Fruit fly (Drosophila melanogaster): ENCODE measurements around the gene CG43077.
A peak's percentile ranks its signal among the peaks of the same experiment; 100 is the strongest.

Gene CG43077

DNA sequence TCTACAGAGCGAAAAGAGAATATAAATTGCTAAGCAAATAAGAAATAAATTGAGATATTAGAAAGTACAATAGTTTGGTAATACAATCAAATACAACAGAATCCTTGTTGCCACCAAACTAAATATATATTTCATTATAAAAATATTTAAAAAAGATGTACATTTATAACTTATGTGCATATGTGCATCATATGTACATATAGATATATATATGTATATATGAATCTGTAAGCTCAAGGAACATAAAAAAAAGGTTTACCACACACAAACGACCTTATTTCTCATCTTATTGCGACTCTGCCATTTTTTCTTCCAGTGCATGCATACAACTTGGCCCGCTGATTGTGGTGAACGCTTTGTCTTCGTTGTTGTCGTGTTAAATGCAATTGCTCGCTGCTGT lies 45.0 kb upstream of the CG43077 start (continued):
- TF ChIP-seq lz (GFP tag; optimal IDR thresholded peaks at IDR 0.05) (peak; percentile 39), CG8319 (GFP tag; optimal IDR thresholded peaks at IDR 0.05) (peak; percentile 33), CG11762 (GFP tag; optimal IDR thresholded peaks at IDR 0.05; ENCODE audit: insufficient read depth) (peak; percentile 49), Blimp-1 (GFP tag; optimal IDR thresholded peaks at IDR 0.05) (peak; percentile 1), topi (GFP tag; optimal IDR thresholded peaks at IDR 0.05) (peak; percentile 44), esn (GFP tag; optimal IDR thresholded peaks at IDR 0.05) (peak; percentile 71), CG6792 (GFP tag; optimal IDR thresholded peaks at IDR 0.05) (peak; percentile 79), CG31627 (GFP tag; optimal IDR thresholded peaks at IDR 0.05) (peak; percentile 15), CG11902 (GFP tag; optimal IDR thresholded peaks at IDR 0.05) (peak; percentile 48), pdm3 (GFP tag; optimal IDR thresholded peaks at IDR 0.05) (peak; percentile 50), CG8119 (GFP tag; IDR thresholded peaks at IDR 0.05) (peak; percentile 87), CG11294 (GFP tag; IDR thresholded peaks at IDR 0.05) (0 out of 2 replicates have a peak, but pooled peaks have one; percentile 36)

DNA sequence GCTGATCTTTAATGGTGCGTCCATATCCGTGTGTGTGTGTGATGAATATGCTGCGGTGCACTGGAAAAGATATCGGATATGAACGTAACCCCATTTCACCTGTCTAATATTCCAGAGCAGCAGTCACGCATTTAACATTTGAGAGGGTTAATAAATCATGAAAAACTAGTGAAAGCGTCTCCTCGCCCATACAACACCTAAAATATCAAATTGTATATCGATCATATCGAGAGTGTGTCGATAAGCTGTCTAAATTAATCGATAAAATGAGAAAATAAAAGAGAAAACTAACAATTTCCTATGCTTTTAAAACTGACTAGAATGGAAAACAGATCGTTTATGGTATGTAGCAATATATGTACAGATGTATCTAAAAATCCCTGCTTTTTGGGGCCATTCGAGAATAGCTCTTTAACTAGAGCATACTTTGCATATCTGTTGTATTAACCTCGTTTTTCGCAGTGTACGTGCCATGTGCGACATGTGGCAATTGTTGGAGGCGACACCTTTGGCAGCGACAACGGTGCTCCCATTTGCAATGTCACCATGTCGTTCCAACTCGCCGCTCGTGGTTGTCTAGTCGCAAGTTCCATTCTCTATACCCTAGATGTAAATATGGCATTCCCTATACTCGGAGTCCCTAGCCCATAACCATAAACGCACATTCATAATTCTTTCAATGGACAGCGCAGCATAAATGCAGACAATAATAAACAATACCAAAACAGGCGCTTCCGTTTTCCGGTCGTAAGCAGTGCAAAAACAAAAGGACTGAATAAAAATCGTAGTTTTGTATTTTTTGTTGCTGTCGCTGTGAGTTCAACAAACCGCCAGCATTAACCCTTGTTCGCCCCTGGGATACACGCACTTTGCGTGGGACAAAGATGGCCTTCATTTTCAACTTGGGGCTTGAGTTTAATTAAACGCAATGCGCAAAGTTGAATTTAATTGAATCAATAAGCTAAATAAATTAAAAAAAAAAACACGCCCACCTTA lies 43.9 kb upstream of the CG43077 start:
- no peak for TF ChIP-seq Sox102F (GFP tag; optimal IDR thresholded peaks at IDR 0.05)
- TF ChIP-seq Sox14 (GFP tag; optimal IDR thresholded peaks at IDR 0.05), result no peak
- peak; percentile 31 for TF ChIP-seq Hr39 (GFP tag; optimal IDR thresholded peaks at IDR 0.05)
- TF ChIP-seq CG6163 (GFP tag; IDR thresholded peaks at IDR 0.05), result peak; percentile 37; the same call in 1 of the 3 replicates
- no peak for TF ChIP-seq CG34406 (GFP tag; optimal IDR thresholded peaks at IDR 0.05)
- peak; percentile 43 for TF ChIP-seq topi (GFP tag; optimal IDR thresholded peaks at IDR 0.05)
- peak; percentile 48 for TF ChIP-seq CG6808 (GFP tag; optimal IDR thresholded peaks at IDR 0.05)
- peak; percentile 42 for TF ChIP-seq OdsH (GFP tag; optimal IDR thresholded peaks at IDR 0.05)
- peak; percentile 19 for TF ChIP-seq CG11902 (GFP tag; optimal IDR thresholded peaks at IDR 0.05)
- peak; percentile 50 for TF ChIP-seq fd59A (GFP tag; optimal IDR thresholded peaks at IDR 0.05)
- peak; percentile 64 for TF ChIP-seq Eip78C (GFP tag)
- TF ChIP-seq CG3032 (tag; optimal IDR thresholded peaks at IDR 0.05), result peak; percentile 40
- no peak for TF ChIP-seq Gug (GFP tag; IDR thresholded peaks at IDR 0.05)
- TF ChIP-seq CG8632 (GFP tag; optimal IDR thresholded peaks at IDR 0.05), result no peak
- TF ChIP-seq CG6792 (GFP tag; optimal IDR thresholded peaks at IDR 0.05), result peak; percentile 8
- TF ChIP-seq CG8319 (GFP tag; optimal IDR thresholded peaks at IDR 0.05), result no peak
- TF ChIP-seq net (GFP tag; optimal IDR thresholded peaks at IDR 0.05), result peak; percentile 40
- TF ChIP-seq ss (GFP tag; optimal IDR thresholded peaks at IDR 0.05), result peak in 1 of 2 experiments; percentile 15
- peak; percentile 47 for TF ChIP-seq Hr4 (GFP tag; optimal IDR thresholded peaks at IDR 0.05)
- TF ChIP-seq esn (GFP tag; optimal IDR thresholded peaks at IDR 0.05), result peak; percentile 45
- peak; percentile 33 for TF ChIP-seq CG6276 (GFP tag; optimal IDR thresholded peaks at IDR 0.05)
- TF ChIP-seq CG11762 (GFP tag; optimal IDR thresholded peaks at IDR 0.05; ENCODE audit: insufficient read depth), result no peak
- peak; percentile 63 for TF ChIP-seq CG4318 (GFP tag; optimal IDR thresholded peaks at IDR 0.05)
- TF ChIP-seq CG32006 (GFP tag; optimal IDR thresholded peaks at IDR 0.05), result peak; percentile 76
- TF ChIP-seq CG15336 (GFP tag; IDR thresholded peaks at IDR 0.05), result no peak; the same call in 1 of the 2 replicates
- TF ChIP-seq CG1621 (tag; optimal IDR thresholded peaks at IDR 0.05), result no peak
- peak; percentile 48 for TF ChIP-seq CG10631 (GFP tag; optimal IDR thresholded peaks at IDR 0.05)
- TF ChIP-seq acj6 (GFP tag; optimal IDR thresholded peaks at IDR 0.05), result peak; percentile 52
- peak; percentile 35; the same call in 1 of the 3 replicates for TF ChIP-seq CG8119 (GFP tag; IDR thresholded peaks at IDR 0.05)
- no peak for TF ChIP-seq CG7368 (GFP tag; optimal IDR thresholded peaks at IDR 0.05)
- TF ChIP-seq svp (GFP tag), result peak; percentile 17
- 0 out of 2 replicates have a peak, but pooled peaks have one; percentile 15 for TF ChIP-seq CG11294 (GFP tag; IDR thresholded peaks at IDR 0.05)
- TF ChIP-seq Eip93F (GFP tag; optimal IDR thresholded peaks at IDR 0.05), result no peak
- TF ChIP-seq Lpt (GFP tag; optimal IDR thresholded peaks at IDR 0.05), result peak; percentile 42
- peak; percentile 30 for TF ChIP-seq cyc (GFP tag; optimal IDR thresholded peaks at IDR 0.05)
- no peak for TF ChIP-seq CG9139 (GFP tag; optimal IDR thresholded peaks at IDR 0.05)
- TF ChIP-seq CG3919 (GFP tag; optimal IDR thresholded peaks at IDR 0.05), result peak; percentile 39
- no peak for TF ChIP-seq fd85E (GFP tag; optimal IDR thresholded peaks at IDR 0.05)
- TF ChIP-seq CG16779 (tag; optimal IDR thresholded peaks at IDR 0.05), result no peak
- TF ChIP-seq Hr38 (GFP tag; optimal IDR thresholded peaks at IDR 0.05), result no peak
- TF ChIP-seq Blimp-1 (GFP tag; optimal IDR thresholded peaks at IDR 0.05), result no peak
- TF ChIP-seq eg (GFP tag; IDR thresholded peaks at IDR 0.05), result 0 out of 3 replicates have a peak, but pooled peaks have one; percentile 14
- peak; percentile 16 for TF ChIP-seq Sox15 (GFP tag; optimal IDR thresholded peaks at IDR 0.05)

All from whole organism, prepupa.